Fruit fly (Drosophila melanogaster): ENCODE data around the gene CG5149.

Gene CG5149

dm6 chr2L:7423333-7423895, 35.4 kb upstream of the CG5149 start (continued):
- TF ChIP-seq CG10209 (GFP tag; optimal IDR thresholded peaks at IDR 0.05): peak; percentile 7
- 0 out of 2 replicates have a peak, but pooled peaks have one; percentile 18 for TF ChIP-seq CG14667 (GFP tag; IDR thresholded peaks at IDR 0.05)
- peak; percentile 34 for TF ChIP-seq CG1603 (tag; optimal IDR thresholded peaks at IDR 0.05)
- no peak for TF ChIP-seq gfzf (GFP tag; optimal IDR thresholded peaks at IDR 0.05)
- TF ChIP-seq rib (GFP tag; IDR thresholded peaks at IDR 0.05): peak; percentile 94
- TF ChIP-seq ATbp (GFP tag; optimal IDR thresholded peaks at IDR 0.05): peak; percentile 26
- TF ChIP-seq ssp (GFP tag; IDR thresholded peaks at IDR 0.05): no peak; the same call in 1 of the 2 replicates
- TF ChIP-seq sob (GFP tag; IDR thresholded peaks at IDR 0.05): peak; percentile 31; the same call in 1 of the 2 replicates
- 0 out of 3 replicates have a peak, but pooled peaks have one; percentile 14 for TF ChIP-seq CG11695 (GFP tag; IDR thresholded peaks at IDR 0.05)
- TF ChIP-seq CG11504 (tag; optimal IDR thresholded peaks at IDR 0.05): peak; percentile 3
- peak; percentile 54 for TF ChIP-seq CG32772 (GFP tag; IDR thresholded peaks at IDR 0.05)
- no peak for TF ChIP-seq CG8089 (GFP tag; optimal IDR thresholded peaks at IDR 0.05)
- TF ChIP-seq Taf1 (GFP tag; IDR thresholded peaks at IDR 0.05): peak; percentile 45; the same call in 1 of the 2 replicates
- no peak for TF ChIP-seq CG9817 (tag; optimal IDR thresholded peaks at IDR 0.05)
- peak; percentile 54 for TF ChIP-seq Chrac-16 (GFP tag; optimal IDR thresholded peaks at IDR 0.05)
- TF ChIP-seq dmrt99B (tag; optimal IDR thresholded peaks at IDR 0.05): peak; percentile 9
- TF ChIP-seq Xbp1 (GFP tag; optimal IDR thresholded peaks at IDR 0.05): peak; percentile 32
- TF ChIP-seq ind (GFP tag; optimal IDR thresholded peaks at IDR 0.05): peak; percentile 50
- TF ChIP-seq CG18599 (GFP tag; optimal IDR thresholded peaks at IDR 0.05): peak; percentile 46
- TF ChIP-seq ci (GFP tag; IDR thresholded peaks at IDR 0.05): peak; percentile 73; the same call in 2 of the 3 replicates
- peak; percentile 72 for TF ChIP-seq CG9932 (GFP tag; IDR thresholded peaks at IDR 0.05)
- TF ChIP-seq D19B (GFP tag; optimal IDR thresholded peaks at IDR 0.05): no peak
- TF ChIP-seq CG42726 (GFP tag; IDR thresholded peaks at IDR 0.05; ENCODE audit: partially characterized antibody): 0 out of 2 replicates have a peak, but pooled peaks have one; percentile 28
- TF ChIP-seq Gug (GFP tag; IDR thresholded peaks at IDR 0.05): peak; percentile 55; the same call in 1 of the 4 replicates
- TF ChIP-seq amos (GFP tag; IDR thresholded peaks at IDR 0.05; ENCODE audit: partially characterized antibody): 0 out of 2 replicates have a peak, but pooled peaks have one; percentile 15
- TF ChIP-seq seq (GFP tag; IDR thresholded peaks at IDR 0.05): no peak
- no peak for TF ChIP-seq knrl (GFP tag; IDR thresholded peaks at IDR 0.05; ENCODE audit: partially characterized antibody)
- TF ChIP-seq CG2712 (tag; optimal IDR thresholded peaks at IDR 0.05): peak; percentile 33
- peak; percentile 12; the same call in 1 of the 2 replicates for TF ChIP-seq CG10366 (GFP tag; IDR thresholded peaks at IDR 0.05)
- peak; percentile 23 for TF ChIP-seq CG30431 (GFP tag; optimal IDR thresholded peaks at IDR 0.05)
- 0 out of 2 replicates have a peak, but pooled peaks have one; percentile 39 for TF ChIP-seq Awh (GFP tag; IDR thresholded peaks at IDR 0.05)
- TF ChIP-seq Doc3 (GFP tag; IDR thresholded peaks at IDR 0.05; ENCODE audit: partially characterized antibody): no peak
- TF ChIP-seq CG15601 (tag; optimal IDR thresholded peaks at IDR 0.05): no peak
- peak; percentile 28 for TF ChIP-seq fd96Cb (tag; optimal IDR thresholded peaks at IDR 0.05)
- no peak for TF ChIP-seq zf30C (GFP tag; optimal IDR thresholded peaks at IDR 0.05)
- peak; percentile 4 for TF ChIP-seq CG12219 (GFP tag; optimal IDR thresholded peaks at IDR 0.05)
- TF ChIP-seq fd64A (GFP tag; optimal IDR thresholded peaks at IDR 0.05): no peak
- TF ChIP-seq NK7.1 (GFP tag; optimal IDR thresholded peaks at IDR 0.05): peak; percentile 23
- TF ChIP-seq CG9609 (GFP tag; optimal IDR thresholded peaks at IDR 0.05): no peak
- no peak for TF ChIP-seq CG13624 (GFP tag; optimal IDR thresholded peaks at IDR 0.05)
- peak; percentile 15; the same call in 1 of the 2 replicates for TF ChIP-seq CG4404 (GFP tag; IDR thresholded peaks at IDR 0.05)
- peak; percentile 76 for TF ChIP-seq nom (GFP tag; optimal IDR thresholded peaks at IDR 0.05)
- no peak for TF ChIP-seq Gsc (GFP tag; IDR thresholded peaks at IDR 0.05)
- TF ChIP-seq Ets97D (GFP tag; optimal IDR thresholded peaks at IDR 0.05): peak; percentile 23
- no peak for TF ChIP-seq pfk (GFP tag; optimal IDR thresholded peaks at IDR 0.05)
- TF ChIP-seq gcm2 (GFP tag; optimal IDR thresholded peaks at IDR 0.05): no peak
- no peak for TF ChIP-seq Dip2 (GFP tag; IDR thresholded peaks at IDR 0.05)
- TF ChIP-seq Hmr (GFP tag; optimal IDR thresholded peaks at IDR 0.05): peak; percentile 63
- peak; percentile 29 for TF ChIP-seq CG16815 (GFP tag; optimal IDR thresholded peaks at IDR 0.05)

Measured in whole organism, embryonic.